Worm (Caenorhabditis elegans): Measurements from ENCODE around the gene pcyt-1.

Gene pcyt-1

ce11 chrX:7587741-7588235, 15.6 kb downstream of the pcyt-1 start:
- TF ChIP-seq nhr-43 (tag; optimal IDR thresholded peaks at IDR 0.05; ENCODE audit: poor library complexity, severe bottlenecking) (peak; percentile 7), unc-39 (tag; optimal IDR thresholded peaks at IDR 0.05) (no peak)

ce11 chrX:7590756-7591155, 18.6 kb downstream of the pcyt-1 start:
- TF ChIP-seq nhr-23 (tag; optimal IDR thresholded peaks at IDR 0.05), result peak; percentile 55
- peak; percentile 23 for TF ChIP-seq ceh-28 (tag; optimal IDR thresholded peaks at IDR 0.05)
- TF ChIP-seq skn-1 (tag; optimal IDR thresholded peaks at IDR 0.05), result no peak

ce11 chrX:7593931-7594544, 21.9 kb downstream of the pcyt-1 start:
- TF ChIP-seq nhr-23 (tag; optimal IDR thresholded peaks at IDR 0.05), result peak; percentile 43
- no peak for TF ChIP-seq mdl-1 (tag; optimal IDR thresholded peaks at IDR 0.05)
- no peak for TF ChIP-seq daf-12 (tag; optimal IDR thresholded peaks at IDR 0.05)
- peak; percentile 2 for TF ChIP-seq nhr-43 (tag; optimal IDR thresholded peaks at IDR 0.05; ENCODE audit: poor library complexity, severe bottlenecking)

ce11 chrX:7596029-7596428, 23.9 kb downstream of the pcyt-1 start:
- TF ChIP-seq nhr-237 (tag; optimal IDR thresholded peaks at IDR 0.05) (no peak), zag-1 (tag; optimal IDR thresholded peaks at IDR 0.05) (no peak), fkh-10 (GFP tag; optimal IDR thresholded peaks at IDR 0.05) (no peak), nhr-23 (tag; optimal IDR thresholded peaks at IDR 0.05) (peak; percentile 77), skn-1 (tag; optimal IDR thresholded peaks at IDR 0.05) (no peak), ztf-4 (tag; optimal IDR thresholded peaks at IDR 0.05) (no peak), fkh-2 (tag; optimal IDR thresholded peaks at IDR 0.05) (no peak), pha-4 (tag; optimal IDR thresholded peaks at IDR 0.05) (no peak), nhr-43 (tag; optimal IDR thresholded peaks at IDR 0.05; ENCODE audit: poor library complexity, severe bottlenecking) (peak; percentile 37), pqm-1 (tag; optimal IDR thresholded peaks at IDR 0.05) (peak; percentile 55), fos-1 (tag; optimal IDR thresholded peaks at IDR 0.05) (no peak), lsy-12 (tag; optimal IDR thresholded peaks at IDR 0.05) (no peak), ZK546.5 (tag; optimal IDR thresholded peaks at IDR 0.05) (no peak), ceh-16 (tag; optimal IDR thresholded peaks at IDR 0.05) (no peak), elt-2 (tag; optimal IDR thresholded peaks at IDR 0.05) (peak; percentile 72), unc-62 (GFP tag; optimal IDR thresholded peaks at IDR 0.05) (no peak), nhr-28 (tag; optimal IDR thresholded peaks at IDR 0.05) (no peak)

- TF ChIP-seq pha-4 (tag; optimal IDR thresholded peaks at IDR 0.05), result no peak
- no peak for TF ChIP-seq ceh-16 (tag; optimal IDR thresholded peaks at IDR 0.05)
- no peak for TF ChIP-seq egl-5 (tag; optimal IDR thresholded peaks at IDR 0.05)
- no peak for TF ChIP-seq nhr-11 (tag; optimal IDR thresholded peaks at IDR 0.05)
- TF ChIP-seq lin-15B (tag; optimal IDR thresholded peaks at IDR 0.05), result no peak
- no peak for TF ChIP-seq nhr-43 (tag; optimal IDR thresholded peaks at IDR 0.05; ENCODE audit: poor library complexity, severe bottlenecking)
- TF ChIP-seq nhr-23 (tag; optimal IDR thresholded peaks at IDR 0.05), result no peak
- TF ChIP-seq ztf-4 (tag; optimal IDR thresholded peaks at IDR 0.05), result no peak
Measured at ce11 chrX:7596627-7597026, 24.5 kb downstream of the pcyt-1 start, which contains the start of gene C44E12.1. Gene C44E12.1 (plus strand): TSS chrX:7596927.

ce11 chrX:7607982-7608381, 35.8 kb downstream of the pcyt-1 start, which contains the start of gene twk-17:
Gene twk-17 (minus strand): TSS chrX:7608082.
- TF ChIP-seq ztf-4 (tag; optimal IDR thresholded peaks at IDR 0.05) (no peak), egl-5 (tag; optimal IDR thresholded peaks at IDR 0.05) (no peak), fkh-2 (tag; optimal IDR thresholded peaks at IDR 0.05) (no peak), lin-15B (tag; optimal IDR thresholded peaks at IDR 0.05) (no peak), ceh-28 (tag; optimal IDR thresholded peaks at IDR 0.05) (no peak), pha-4 (tag; optimal IDR thresholded peaks at IDR 0.05) (no peak), nhr-28 (tag; optimal IDR thresholded peaks at IDR 0.05) (no peak)

- TF ChIP-seq ZK546.5 (tag; optimal IDR thresholded peaks at IDR 0.05) (no peak), ama-1 (optimal IDR thresholded peaks at IDR 0.05) (no peak), lsy-12 (tag; optimal IDR thresholded peaks at IDR 0.05) (no peak), sea-2 (GFP tag; optimal IDR thresholded peaks at IDR 0.05) (no peak), mml-1 (tag; optimal IDR thresholded peaks at IDR 0.05) (no peak), elt-2 (tag; optimal IDR thresholded peaks at IDR 0.05) (no peak), ceh-28 (tag; optimal IDR thresholded peaks at IDR 0.05) (no peak), jun-1 (tag; optimal IDR thresholded peaks at IDR 0.05) (no peak), nfya-1 (tag; optimal IDR thresholded peaks at IDR 0.05; ENCODE audit: insufficient read depth) (no peak), ztf-4 (tag; optimal IDR thresholded peaks at IDR 0.05) (no peak), nhr-43 (tag; optimal IDR thresholded peaks at IDR 0.05; ENCODE audit: poor library complexity, severe bottlenecking) (no peak), hmg-11 (tag; optimal IDR thresholded peaks at IDR 0.05) (no peak), aly-2 (tag; optimal IDR thresholded peaks at IDR 0.05) (no peak)
Measured at ce11 chrX:7614466-7614865, 42.3 kb downstream of the pcyt-1 start.
